Worm (Caenorhabditis elegans): ENCODE data around the gene nhr-177.

- no peak for TF ChIP-seq hmbx-1 (tag; optimal IDR thresholded peaks at IDR 0.05)
- TF ChIP-seq flt-1 (GFP tag; IDR thresholded peaks at IDR 0.05): no peak
- no peak for TF ChIP-seq tbx-37 (GFP tag; conservative IDR thresholded peaks at IDR 0.05)
- no peak for TF ChIP-seq ama-1 (optimal IDR thresholded peaks at IDR 0.05)
- no peak for TF ChIP-seq tra-4 (tag; optimal IDR thresholded peaks at IDR 0.05)
- TF ChIP-seq ceh-13 (GFP tag; optimal IDR thresholded peaks at IDR 0.05): no peak
- TF ChIP-seq ets-7 (tag; optimal IDR thresholded peaks at IDR 0.05): no peak
- no peak for TF ChIP-seq hmg-4 (GFP tag; optimal IDR thresholded peaks at IDR 0.05)
- no peak for TF ChIP-seq B0310.2 (tag; optimal IDR thresholded peaks at IDR 0.05)
- no peak for TF ChIP-seq hnd-1 (tag; optimal IDR thresholded peaks at IDR 0.05)
- TF ChIP-seq ceh-36 (tag; optimal IDR thresholded peaks at IDR 0.05): no peak
- no peak for TF ChIP-seq scrt-1 (GFP tag; IDR thresholded peaks at IDR 0.05)
Observed at ce11 chrV:1624340-1624739, 14.3 kb downstream of the nhr-177 start, which contains the start of gene nhr-110.
